Fruit fly (Drosophila melanogaster) whole organism, embryonic: ENCODE measurements around the gene VhaPPA1-2.

Source experiments
- Aef1 ChIP-seq: fragments of 200-800 bp; sonication (Bioruptor generic); IDR thresholded peaks from 3 replicates; pipeline ENCODE4 v1.3.6; 2022; ENCODE audit warnings: missing biosample characterization, missing genetic modification characterization
- Atf3 ChIP-seq: fragments of 200-800 bp; sonication (Bioruptor generic); optimal IDR thresholded peaks from 3 replicates; lab custom pipeline; 2016; ENCODE audit warnings: missing biosample characterization, missing genetic modification characterization
- CG10147 ChIP-seq: fragments of 200-800 bp; sonication (Bioruptor generic); optimal IDR thresholded peaks from 2 replicates; lab custom pipeline; 2019; ENCODE audit warnings: missing biosample characterization, mild to moderate bottlenecking, missing genetic modification characterization, moderate library complexity
- CG11456 ChIP-seq: fragments of 200-800 bp; sonication (Bioruptor generic); IDR thresholded peaks from 3 replicates; pipeline ENCODE4 v1.3.6; 2022; ENCODE audit warnings: missing biosample characterization, missing genetic modification characterization
- CG11504 ChIP-seq: fragments of 200-800 bp; sonication (Bioruptor generic); optimal IDR thresholded peaks from 3 replicates; lab custom pipeline; 2019; ENCODE audit warnings: missing biosample characterization, mild to moderate bottlenecking, missing genetic modification characterization, moderate library complexity
- CG11696 ChIP-seq: fragments of 200-800 bp; sonication (Bioruptor generic); IDR thresholded peaks from 2 replicates; pipeline ENCODE4 v1.3.6; 2022; ENCODE audit warnings: missing biosample characterization, missing genetic modification characterization
- CG1233 ChIP-seq: fragments of 200-800 bp; sonication (Bioruptor generic); optimal IDR thresholded peaks from 4 replicates; lab custom pipeline; 2018; ENCODE audit warnings: missing biosample characterization, mild to moderate bottlenecking, missing genetic modification characterization
- CG12659 ChIP-seq: fragments of 200-800 bp; sonication (Bioruptor generic); optimal IDR thresholded peaks from 3 replicates; lab custom pipeline; 2017; ENCODE audit warnings: mild to moderate bottlenecking, missing biosample characterization, missing genetic modification reagents, missing genetic modification characterization
- CG13775 ChIP-seq: fragments of 200-800 bp; sonication (Bioruptor generic); optimal IDR thresholded peaks from 3 replicates; lab custom pipeline; 2017; ENCODE audit warnings: missing biosample characterization, mild to moderate bottlenecking, missing genetic modification characterization
- CG17385 ChIP-seq: fragments of 200-800 bp; sonication (Bioruptor generic); optimal IDR thresholded peaks from 3 replicates; lab custom pipeline; 2018; ENCODE audit warnings: missing biosample characterization, mild to moderate bottlenecking, missing genetic modification characterization
- CG18619 ChIP-seq: fragments of 200-800 bp; sonication (Bioruptor generic); optimal IDR thresholded peaks from 3 replicates; lab custom pipeline; 2017; ENCODE audit warnings: missing biosample characterization, mild to moderate bottlenecking, missing genetic modification characterization
- CG3163 ChIP-seq: fragments of 200-800 bp; sonication (Bioruptor generic); optimal IDR thresholded peaks from 3 replicates; lab custom pipeline; 2016; ENCODE audit warnings: missing biosample characterization, missing genetic modification characterization
- CG34376 ChIP-seq: fragments of 200-800 bp; sonication (Bioruptor generic); optimal IDR thresholded peaks from 2 replicates; lab custom pipeline; 2018; ENCODE audit warnings: missing biosample characterization, mild to moderate bottlenecking, missing genetic modification characterization
- CG8281 ChIP-seq: fragments of 200-800 bp; sonication (Bioruptor generic); optimal IDR thresholded peaks from 2 replicates; lab custom pipeline; 2018; ENCODE audit warnings: missing biosample characterization, mild to moderate bottlenecking, missing genetic modification characterization, moderate library complexity
- CG9609 ChIP-seq: fragments of 200-800 bp; sonication (Bioruptor generic); optimal IDR thresholded peaks from 3 replicates; lab custom pipeline; 2016; ENCODE audit warnings: missing biosample characterization, missing genetic modification characterization
- CG9932 ChIP-seq: fragments of 200-800 bp; sonication (Bioruptor generic); IDR thresholded peaks from 2 replicates; pipeline ENCODE4 v1.3.6; 2022; ENCODE audit warnings: missing biosample characterization, missing genetic modification characterization
- Dref ChIP-seq: fragments of 200-800 bp; sonication (Bioruptor generic); IDR thresholded peaks from 2 replicates; pipeline ENCODE4 v1.3.6; 2022; ENCODE audit warnings: missing biosample characterization, missing genetic modification characterization
- Hr78 ChIP-seq, 2 experiments: fragments of 200-800 bp in 1 of 2; fragments of >200 bp in 1 of 2; sonication (Bioruptor generic) in 1 of 2; optimal IDR thresholded peaks; 2 replicates each; lab custom pipeline; 2017 to 2019; ENCODE audit warnings: missing biosample characterization in 2 of 2, missing genetic modification characterization in 2 of 2, mild to moderate bottlenecking in 1 of 2, moderate library complexity in 1 of 2
- Med ChIP-seq: fragments of 200-800 bp; sonication (Bioruptor generic); peaks from one replicate; lab custom pipeline; 2016; ENCODE audit warnings: missing biosample characterization, missing genetic modification characterization, mild to moderate bottlenecking, inconsistent platforms, moderate library complexity
- NC2β ChIP-seq: fragments of 200-800 bp; sonication (Bioruptor generic); optimal IDR thresholded peaks from 2 replicates; lab custom pipeline; 2016; ENCODE audit warnings: missing biosample characterization, missing genetic modification characterization
- Oli ChIP-seq: fragments of 200-800 bp; sonication (Bioruptor generic); optimal IDR thresholded peaks from 2 replicates; lab custom pipeline; 2018; ENCODE audit warnings: missing biosample characterization, mild to moderate bottlenecking, missing genetic modification characterization, moderate library complexity
- Sox100B ChIP-seq: fragments of 200-800 bp; sonication (Bioruptor generic); optimal IDR thresholded peaks from 3 replicates; lab custom pipeline; 2018; ENCODE audit warnings: missing biosample characterization, mild to moderate bottlenecking, missing genetic modification characterization
- Spps ChIP-seq: fragments of 200-800 bp; sonication (Bioruptor generic); optimal IDR thresholded peaks from 2 replicates; lab custom pipeline; 2018; ENCODE audit warnings: missing biosample characterization, mild to moderate bottlenecking, missing genetic modification characterization
- bsh ChIP-seq, 2 experiments: fragments of 200-800 bp; sonication (Bioruptor generic); optimal IDR thresholded peaks; 2 replicates each; lab custom pipeline; 2017 to 2018; ENCODE audit warnings: mild to moderate bottlenecking in 2 of 2, missing biosample characterization in 2 of 2, missing genetic modification characterization in 2 of 2, moderate library complexity in 1 of 2
- btn ChIP-seq: fragments of 200-800 bp; sonication (Bioruptor generic); optimal IDR thresholded peaks from 2 replicates; lab custom pipeline; 2016; ENCODE audit warnings: missing biosample characterization, missing genetic modification characterization
- cas ChIP-seq: fragments of 200-800 bp; sonication (Bioruptor generic); IDR thresholded peaks from 2 replicates; pipeline ENCODE4 v1.3.6; 2022; ENCODE audit warnings: missing biosample characterization, missing genetic modification characterization
- cg ChIP-seq: fragments of 200-800 bp; sonication (Bioruptor generic); optimal IDR thresholded peaks from 3 replicates; lab custom pipeline; 2019; ENCODE audit warnings: missing biosample characterization, mild to moderate bottlenecking, missing genetic modification characterization, moderate library complexity
- chinmo ChIP-seq: fragments of 200-800 bp; sonication (Bioruptor generic); IDR thresholded peaks from 4 replicates; pipeline ENCODE4 v1.3.6; 2022; ENCODE audit warnings: missing biosample characterization, missing genetic modification characterization; ENCODE audit not compliant: partially characterized antibody
- chm ChIP-seq: fragments of 200-800 bp; sonication (Bioruptor generic); IDR thresholded peaks from 2 replicates; pipeline ENCODE4 v1.3.6; 2022; ENCODE audit warnings: missing biosample characterization, missing genetic modification characterization
- ci ChIP-seq: fragments of 200-800 bp; sonication (Bioruptor generic); IDR thresholded peaks from 3 replicates; pipeline ENCODE4 v1.3.6; 2022; ENCODE audit warnings: missing biosample characterization, missing genetic modification characterization
- croc ChIP-seq: fragments of 200-800 bp; sonication (Bioruptor generic); conservative IDR thresholded peaks from 3 replicates; pipeline ENCODE4 v1.3.6; 2022; ENCODE audit warnings: missing biosample characterization, missing genetic modification characterization
- danr ChIP-seq: fragments of 200-800 bp; sonication (Bioruptor generic); IDR thresholded peaks from 2 replicates; pipeline ENCODE4 v1.3.6; 2022; ENCODE audit warnings: missing biosample characterization, missing genetic modification characterization
- dysf ChIP-seq: fragments of 200-800 bp; sonication (Bioruptor generic); IDR thresholded peaks from 3 replicates; pipeline ENCODE4 v1.3.6; 2022; ENCODE audit warnings: missing biosample characterization, missing genetic modification characterization
- en ChIP-seq: fragments of 200-800 bp; sonication (Bioruptor generic); optimal IDR thresholded peaks from 2 replicates; lab custom pipeline; 2016; ENCODE audit warnings: missing biosample characterization, missing genetic modification characterization
- esg ChIP-seq: fragments of 200-800 bp; sonication (Bioruptor generic); conservative IDR thresholded peaks from 2 replicates; pipeline ENCODE4 v1.3.6; 2022; ENCODE audit warnings: missing biosample characterization, missing genetic modification characterization
- her ChIP-seq: fragments of 200-800 bp; sonication (Bioruptor generic); optimal IDR thresholded peaks from 2 replicates; lab custom pipeline; 2016; ENCODE audit warnings: missing biosample characterization, missing genetic modification characterization
- lola ChIP-seq, 3 experiments: fragments of >200 bp in 2 of 3; fragments of 200-800 bp in 1 of 3; sonication (Bioruptor generic) in 1 of 3; optimal IDR thresholded peaks; 2 replicates each; lab custom pipeline; 2017 to 2019; ENCODE audit warnings: missing biosample characterization in 3 of 3, missing genetic modification characterization in 3 of 3, mild to moderate bottlenecking in 1 of 3, moderate library complexity in 1 of 3
- nerfin-1 ChIP-seq: fragments of 200-800 bp; sonication (Bioruptor generic); optimal IDR thresholded peaks from 3 replicates; lab custom pipeline; 2019; ENCODE audit warnings: missing biosample characterization, mild to moderate bottlenecking, missing genetic modification characterization, moderate library complexity
- odd ChIP-seq: fragments of 200-800 bp; sonication (Bioruptor generic); optimal IDR thresholded peaks from 2 replicates; lab custom pipeline; 2017; ENCODE audit warnings: missing biosample characterization, mild to moderate bottlenecking, missing genetic modification characterization
- pita ChIP-seq: fragments of 200-800 bp; sonication (Bioruptor generic); optimal IDR thresholded peaks from 2 replicates; lab custom pipeline; 2017; ENCODE audit warnings: missing biosample characterization, mild to moderate bottlenecking, missing genetic modification characterization
- pum ChIP-seq: fragments of 200-800 bp; sonication (Bioruptor generic); optimal IDR thresholded peaks from 2 replicates; lab custom pipeline; 2016; ENCODE audit warnings: missing biosample characterization, missing genetic modification characterization
- ro ChIP-seq: fragments of 200-800 bp; sonication (Bioruptor generic); IDR thresholded peaks from 2 replicates; pipeline ENCODE4 v1.3.6; 2022; ENCODE audit warnings: missing biosample characterization, missing genetic modification characterization
- slou ChIP-seq: fragments of 200-800 bp; sonication (Bioruptor generic); optimal IDR thresholded peaks from 3 replicates; lab custom pipeline; 2016; ENCODE audit warnings: missing biosample characterization, missing genetic modification characterization
- ssp ChIP-seq: fragments of 200-800 bp; sonication (Bioruptor generic); IDR thresholded peaks from 2 replicates; pipeline ENCODE4 v1.3.6; 2022; ENCODE audit warnings: missing biosample characterization, missing genetic modification characterization
- vfl ChIP-seq: fragments of 200-800 bp; sonication (Bioruptor generic); optimal IDR thresholded peaks from 2 replicates; lab custom pipeline; 2016; ENCODE audit warnings: missing biosample characterization, missing genetic modification characterization
- zen2 ChIP-seq: fragments of 200-800 bp; sonication (Bioruptor generic); IDR thresholded peaks from 3 replicates; pipeline ENCODE4 v1.3.6; 2022; ENCODE audit warnings: missing biosample characterization, missing genetic modification characterization; ENCODE audit not compliant: partially characterized antibody
- zf30C ChIP-seq: fragments of 200-800 bp; sonication (Bioruptor generic); optimal IDR thresholded peaks from 3 replicates; lab custom pipeline; 2018; ENCODE audit warnings: missing biosample characterization, mild to moderate bottlenecking, missing genetic modification characterization

Gene VhaPPA1-2

dm6 chr3R:14893791-14894782 is 6.0 kb downstream of the VhaPPA1-2 start, which contains the start of gene Dph2 (continued):
- peak; percentile 59 for TF ChIP-seq CG1233 (GFP tag; lab: Kevin White, UChicago)
- peak; percentile 83 for TF ChIP-seq Aef1
- peak; percentile 65 for TF ChIP-seq CG11696 (GFP tag; lab: Robert Waterston, UW)
- TF ChIP-seq chm = peak; percentile 35; the same call in 1 of the 2 replicates
- TF ChIP-seq btn (GFP tag; lab: Kevin White, UChicago) = no peak
- peak; percentile 57 for TF ChIP-seq nerfin-1
- peak; percentile 47; the same call in 1 of the 2 replicates for TF ChIP-seq danr (GFP tag; lab: Robert Waterston, UW)
- TF ChIP-seq odd (GFP tag; lab: Kevin White, UChicago) = no peak
- TF ChIP-seq CG34376 (GFP tag; lab: Kevin White, UChicago) = peak; percentile 17
- peak; percentile 75; the same call in 2 of the 3 replicates for TF ChIP-seq dysf (GFP tag; lab: Robert Waterston, UW)
- TF ChIP-seq CG13775 (GFP tag; lab: Kevin White, UChicago) = peak; percentile 42
- TF ChIP-seq ro (GFP tag; lab: Robert Waterston, UW) = peak; percentile 22; the same call in 1 of the 2 replicates
- TF ChIP-seq pita (GFP tag; lab: Kevin White, UChicago) = peak; percentile 83
- TF ChIP-seq CG3163 (GFP tag; lab: Kevin White, UChicago) = no peak
- peak; percentile 32; the same call in 1 of the 2 replicates for TF ChIP-seq Dref (GFP tag; lab: Robert Waterston, UW)
- peak; percentile 89 for TF ChIP-seq Med
- TF ChIP-seq en (GFP tag; lab: Kevin White, UChicago) = peak; percentile 26
- peak; percentile 79 for TF ChIP-seq CG12659 (GFP tag; lab: Kevin White, UChicago)
- peak; percentile 75 for TF ChIP-seq ci (GFP tag; lab: Robert Waterston, UW)
- no peak for TF ChIP-seq Hr78 (GFP tag; optimal IDR thresholded peaks at IDR 0.05; lab: Kevin White, UChicago)
- peak; percentile 6 for TF ChIP-seq Atf3 (GFP tag; lab: Kevin White, UChicago)
- TF ChIP-seq ssp (GFP tag; lab: Robert Waterston, UW) = peak; percentile 78
- TF ChIP-seq chinmo (GFP tag; lab: Robert Waterston, UW) = 0 out of 4 replicates have a peak, but pooled peaks have one; percentile 25
- TF ChIP-seq CG10147 (GFP tag; lab: Kevin White, UChicago) = peak; percentile 56
- peak; percentile 63 for TF ChIP-seq Oli (tag; lab: Kevin White, UChicago)
- TF ChIP-seq Spps (tag; lab: Kevin White, UChicago) = peak; percentile 63
- no peak for TF ChIP-seq zen2 (GFP tag; lab: Robert Waterston, UW)
- TF ChIP-seq her (GFP tag; lab: Kevin White, UChicago) = no peak
- peak; percentile 83 for TF ChIP-seq CG9932 (GFP tag; lab: Robert Waterston, UW)
- TF ChIP-seq CG9609 (GFP tag; lab: Kevin White, UChicago) = peak; percentile 3
- peak; percentile 34 for TF ChIP-seq vfl (GFP tag; lab: Kevin White, UChicago)
- peak; percentile 25 for TF ChIP-seq CG8281 (tag; lab: Kevin White, UChicago)
- peak; percentile 30 for TF ChIP-seq pum
- peak; percentile 48 for TF ChIP-seq zf30C (GFP tag; lab: Kevin White, UChicago)
- no peak for TF ChIP-seq cg (GFP tag; lab: Kevin White, UChicago)
- peak; percentile 79 for TF ChIP-seq Sox100B (GFP tag; lab: Kevin White, UChicago)
- peak in 1 of 3 experiments; percentile 73 for TF ChIP-seq lola (GFP tag; optimal IDR thresholded peaks at IDR 0.05; lab: Kevin White, UChicago)
- no peak for TF ChIP-seq slou
- peak; percentile 52 for TF ChIP-seq croc
- TF ChIP-seq CG17385 = peak; percentile 65
- TF ChIP-seq CG11504 = peak; percentile 87
- TF ChIP-seq CG18619 = peak; percentile 56
- TF ChIP-seq bsh (GFP tag; optimal IDR thresholded peaks at IDR 0.05; lab: Kevin White, UChicago) = peak in 1 of 2 experiments; percentile 77
- peak; percentile 61 for TF ChIP-seq esg (GFP tag; lab: Robert Waterston, UW)
- TF ChIP-seq NC2β = no peak
- TF ChIP-seq CG11456 (GFP tag; lab: Robert Waterston, UW) = peak; percentile 76
- TF ChIP-seq cas = peak; percentile 61
